Worm (Caenorhabditis elegans): Measurements from ENCODE around the gene pfd-1.
A peak's percentile ranks its signal among the peaks of the same experiment; 100 is the strongest.

pfd-1 gene

DNA sequence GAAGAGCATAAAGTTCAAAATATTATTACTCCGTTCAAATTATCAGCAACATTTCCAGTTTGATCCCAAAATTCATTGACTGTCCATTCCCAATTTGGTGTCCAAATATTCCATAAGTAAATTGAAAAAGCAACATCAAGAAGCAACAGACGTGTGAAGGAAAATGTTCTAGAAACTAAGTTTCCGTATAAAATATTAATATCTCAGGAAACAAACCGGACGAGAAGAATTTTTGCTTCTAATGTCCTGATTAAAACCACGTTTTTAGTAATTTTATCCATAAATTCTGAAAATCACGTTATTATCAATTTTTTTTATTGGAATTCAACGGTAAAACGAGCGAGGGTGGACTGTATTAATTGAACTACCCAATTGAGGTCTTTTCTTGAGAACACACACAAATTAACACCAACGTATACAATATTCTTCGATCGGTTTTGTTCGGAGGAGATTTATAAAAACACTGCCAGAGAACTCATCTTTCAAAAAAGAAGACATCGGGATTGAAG, 2.9 kb upstream of the pfd-1 start, which contains the start of gene pigq-1 (continued):
- no peak for TF ChIP-seq cey-2 (tag; optimal IDR thresholded peaks at IDR 0.05; ENCODE audit: borderline replicate concordance, insufficient read depth)
- TF ChIP-seq fkh-10 (GFP tag; optimal IDR thresholded peaks at IDR 0.05), result no peak
- peak; percentile 36; the same call in 1 of the 2 replicates for TF ChIP-seq Y48G9A.11 (GFP tag; IDR thresholded peaks at IDR 0.05)

DNA sequence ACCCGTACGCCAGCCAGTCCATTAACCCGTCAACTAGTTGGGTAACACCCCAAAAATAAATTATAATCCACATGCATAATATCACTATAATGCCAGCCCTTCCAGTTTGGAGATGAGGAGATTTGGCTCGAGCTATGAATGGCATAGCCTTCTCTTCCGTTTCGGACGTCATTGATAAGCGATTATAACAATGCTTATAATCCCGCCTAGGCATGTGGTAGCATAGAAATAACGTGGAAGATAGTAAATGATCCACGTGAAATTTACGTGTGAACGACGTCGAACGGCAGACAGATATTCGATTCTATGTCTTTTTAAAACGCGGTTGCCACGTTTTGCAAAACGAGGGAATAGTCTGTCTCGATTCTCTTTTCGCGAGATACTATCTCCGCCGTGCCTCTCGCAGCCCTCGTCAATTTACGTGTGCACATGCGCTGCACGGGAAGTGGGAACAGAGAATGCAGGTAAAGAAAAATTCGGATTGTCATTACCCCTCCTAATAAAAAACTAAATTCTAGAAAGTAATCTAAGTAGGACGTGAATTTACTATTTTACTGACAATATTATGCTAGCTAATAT, 1.0 kb upstream of the pfd-1 start:
- no peak for TF ChIP-seq skn-1 (tag; optimal IDR thresholded peaks at IDR 0.05)
- peak; percentile 59 for TF ChIP-seq dmd-6 (GFP tag; IDR thresholded peaks at IDR 0.05)
- TF ChIP-seq F26F4.8 (GFP tag; conservative IDR thresholded peaks at IDR 0.05), result no peak
- no peak for TF ChIP-seq zfp-2 (tag; optimal IDR thresholded peaks at IDR 0.05)
- TF ChIP-seq madf-5 (GFP tag; IDR thresholded peaks at IDR 0.05), result no peak
- TF ChIP-seq nhr-6 (tag; optimal IDR thresholded peaks at IDR 0.05), result no peak
- no peak for TF ChIP-seq nhr-41 (GFP tag; IDR thresholded peaks at IDR 0.05)
- no peak for TF ChIP-seq lin-38 (GFP tag; IDR thresholded peaks at IDR 0.05)
- TF ChIP-seq ZK546.5 (tag; optimal IDR thresholded peaks at IDR 0.05), result no peak
- peak in 1 of 2 experiments; percentile 40 for TF ChIP-seq lsy-2 (tag; optimal IDR thresholded peaks at IDR 0.05)
- no peak for TF ChIP-seq lin-29 (GFP tag; IDR thresholded peaks at IDR 0.05)
- TF ChIP-seq T20F7.1 (GFP tag; optimal IDR thresholded peaks at IDR 0.05), result no peak
- peak; percentile 49 for TF ChIP-seq hlh-11 (tag; optimal IDR thresholded peaks at IDR 0.05)
- no peak for TF ChIP-seq daf-12 (tag; optimal IDR thresholded peaks at IDR 0.05)
- no peak for TF ChIP-seq T26A8.4 (GFP tag; IDR thresholded peaks at IDR 0.05)
- no peak for TF ChIP-seq Y5F2A.4 (GFP tag; optimal IDR thresholded peaks at IDR 0.05)
- no peak for TF ChIP-seq zip-11 (GFP tag; IDR thresholded peaks at IDR 0.05)
- peak; percentile 4 for TF ChIP-seq nhr-28 (tag; optimal IDR thresholded peaks at IDR 0.05)
- no peak for TF ChIP-seq dmd-9 (GFP tag; IDR thresholded peaks at IDR 0.05)
- no peak for TF ChIP-seq nhr-25 (tag; optimal IDR thresholded peaks at IDR 0.05; ENCODE audit: borderline replicate concordance, insufficient read depth)
- no peak for TF ChIP-seq cey-2 (tag; optimal IDR thresholded peaks at IDR 0.05; ENCODE audit: borderline replicate concordance, insufficient read depth)
- TF ChIP-seq ceh-82 (tag; optimal IDR thresholded peaks at IDR 0.05), result no peak
- TF ChIP-seq lin-13 (GFP tag; optimal IDR thresholded peaks at IDR 0.05), result no peak
- TF ChIP-seq sdz-12 (GFP tag; optimal IDR thresholded peaks at IDR 0.05), result no peak
- no peak for TF ChIP-seq dmd-8 (GFP tag; IDR thresholded peaks at IDR 0.05)
- TF ChIP-seq snpc-4 (tag; optimal IDR thresholded peaks at IDR 0.05), result no peak
- no peak for TF ChIP-seq ztf-11 (tag; optimal IDR thresholded peaks at IDR 0.05)
- TF ChIP-seq nhr-10 (tag; optimal IDR thresholded peaks at IDR 0.05), result no peak
- TF ChIP-seq R02D3.7 (tag; optimal IDR thresholded peaks at IDR 0.05), result no peak
- TF ChIP-seq mdt-29 (GFP tag; IDR thresholded peaks at IDR 0.05), result no peak
- no peak for TF ChIP-seq ceh-20 (GFP tag; IDR thresholded peaks at IDR 0.05)
- TF ChIP-seq ama-1 (optimal IDR thresholded peaks at IDR 0.05), result no peak
- TF ChIP-seq spr-1 (tag; optimal IDR thresholded peaks at IDR 0.05), result no peak
- peak; percentile 49 for TF ChIP-seq hlh-30 (tag; optimal IDR thresholded peaks at IDR 0.05; ENCODE audit: insufficient read depth)
- TF ChIP-seq aha-1 (tag), result peak; percentile 8
- TF ChIP-seq nhr-76 (tag; optimal IDR thresholded peaks at IDR 0.05), result no peak
- TF ChIP-seq spr-3 (GFP tag; optimal IDR thresholded peaks at IDR 0.05), result no peak
- no peak for TF ChIP-seq ceh-28 (tag; optimal IDR thresholded peaks at IDR 0.05)
- no peak for TF ChIP-seq nhr-237 (tag; optimal IDR thresholded peaks at IDR 0.05)
- TF ChIP-seq ceh-44 (GFP tag; IDR thresholded peaks at IDR 0.05), result no peak
- TF ChIP-seq php-3 (GFP tag; IDR thresholded peaks at IDR 0.05), result peak; percentile 38; the same call in 1 of the 2 replicates
- no peak for TF ChIP-seq nhr-48 (tag; optimal IDR thresholded peaks at IDR 0.05)
- no peak for TF ChIP-seq nhr-42 (GFP tag; IDR thresholded peaks at IDR 0.05)
- no peak for TF ChIP-seq tra-1 (GFP tag; IDR thresholded peaks at IDR 0.05)
- no peak for TF ChIP-seq jun-1 (tag; optimal IDR thresholded peaks at IDR 0.05)
- no peak for TF ChIP-seq vab-7 (GFP tag; IDR thresholded peaks at IDR 0.05)
- TF ChIP-seq daf-8 (GFP tag; IDR thresholded peaks at IDR 0.05), result no peak

All from whole organism, L4 larva.